Worm (Caenorhabditis elegans) whole organism, L1 larva: Measurements from ENCODE around the gene cids-1.

ENCODE experiments used
- aly-2 ChIP-seq: fragments of 150-350 bp; optimal IDR thresholded peaks from 2 replicates; lab custom pipeline; 2014; ENCODE audit warnings: missing biosample characterization, missing genetic modification characterization
- nhr-12 ChIP-seq: sonication (generic microtip); optimal IDR thresholded peaks from 2 replicates; lab custom pipeline; 2017; ENCODE audit warnings: missing biosample characterization, missing genetic modification characterization
- nhr-76 ChIP-seq: sonication (generic microtip); optimal IDR thresholded peaks from 2 replicates; lab custom pipeline; 2017; ENCODE audit warnings: missing biosample characterization, missing genetic modification characterization
- nhr-84 ChIP-seq: sonication (generic microtip); optimal IDR thresholded peaks from 2 replicates; lab custom pipeline; 2017; ENCODE audit warnings: missing biosample characterization, missing genetic modification characterization
- nhr-90 ChIP-seq: sonication (generic microtip); optimal IDR thresholded peaks from 2 replicates; lab custom pipeline; 2016; ENCODE audit warnings: mild to moderate bottlenecking, missing genetic modification characterization, missing compliant biosample characterization; ENCODE audit not compliant: poor library complexity
- unc-30 ChIP-seq: sonication (generic microtip); optimal IDR thresholded peaks from 2 replicates; lab custom pipeline; 2017; ENCODE audit warnings: missing biosample characterization, missing genetic modification characterization
- zag-1 ChIP-seq: fragments of 150-350 bp; optimal IDR thresholded peaks from 2 replicates; lab custom pipeline; 2014; ENCODE audit warnings: missing biosample characterization, missing genetic modification characterization

DNA sequence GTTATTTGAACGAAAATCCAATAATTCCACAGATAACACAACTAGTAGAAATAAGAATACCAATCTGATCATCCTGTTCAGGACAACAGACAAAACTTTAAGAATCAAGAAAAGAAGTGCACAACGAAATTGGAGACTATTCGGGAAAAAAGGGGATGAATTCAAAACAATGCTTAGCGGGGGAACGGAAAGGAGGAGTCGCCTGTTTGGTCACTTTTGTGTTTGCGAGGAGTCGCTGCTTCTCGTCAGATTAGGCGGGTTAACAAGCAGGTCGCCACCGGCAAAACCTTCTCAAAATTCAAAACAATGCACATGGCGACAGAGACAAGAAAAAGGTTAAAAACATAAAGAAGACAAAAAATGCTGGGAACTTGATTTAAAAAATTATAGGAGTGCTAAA, 34.5 kb upstream of the cids-1 start, which contains the start of gene C30A5.10:
- TF ChIP-seq unc-30 (no peak), aly-2 (tag; lab: Kevin White, UChicago) (no peak), nhr-76 (no peak), nhr-90 (tag; lab: Kevin White, UChicago) (no peak), zag-1 (no peak), nhr-84 (tag; lab: Kevin White, UChicago) (no peak), nhr-12 (tag; lab: Kevin White, UChicago) (no peak)
